Fruit fly (Drosophila melanogaster) whole organism, embryonic: ENCODE measurements around the gene Or88a.

Experiments
- Atf6 ChIP-seq: fragments of 200-800 bp; sonication (Bioruptor generic); IDR thresholded peaks from 2 replicates; pipeline ENCODE4 v1.3.6; 2022; ENCODE audit warnings: missing biosample characterization, missing genetic modification characterization
- CG10147 ChIP-seq: fragments of 200-800 bp; sonication (Bioruptor generic); optimal IDR thresholded peaks from 2 replicates; lab custom pipeline; 2019; ENCODE audit warnings: missing biosample characterization, mild to moderate bottlenecking, missing genetic modification characterization, moderate library complexity
- CG10321 ChIP-seq: fragments of 200-800 bp; sonication (Bioruptor generic); IDR thresholded peaks from 2 replicates; pipeline ENCODE4 v1.3.6; 2022; ENCODE audit warnings: missing biosample characterization, missing genetic modification characterization
- CG10431 ChIP-seq: fragments of 200-800 bp; sonication (Bioruptor generic); optimal IDR thresholded peaks from 3 replicates; lab custom pipeline; 2018; ENCODE audit warnings: missing biosample characterization, mild to moderate bottlenecking, missing genetic modification characterization
- CG11456 ChIP-seq: fragments of 200-800 bp; sonication (Bioruptor generic); IDR thresholded peaks from 3 replicates; pipeline ENCODE4 v1.3.6; 2022; ENCODE audit warnings: missing biosample characterization, missing genetic modification characterization
- CG12659 ChIP-seq: fragments of 200-800 bp; sonication (Bioruptor generic); optimal IDR thresholded peaks from 3 replicates; lab custom pipeline; 2017; ENCODE audit warnings: mild to moderate bottlenecking, missing biosample characterization, missing genetic modification reagents, missing genetic modification characterization
- CG12744 ChIP-seq: fragments of 200-800 bp; sonication (Bioruptor generic); optimal IDR thresholded peaks from 2 replicates; lab custom pipeline; 2016; ENCODE audit warnings: missing biosample characterization, missing genetic modification characterization
- CG14710 ChIP-seq: fragments of 200-800 bp; sonication (Bioruptor generic); optimal IDR thresholded peaks from 3 replicates; lab custom pipeline; 2019; ENCODE audit warnings: missing biosample characterization, mild to moderate bottlenecking, missing genetic modification characterization, moderate library complexity
- CG18599 ChIP-seq: fragments of 200-800 bp; sonication (Bioruptor generic); optimal IDR thresholded peaks from 3 replicates; lab custom pipeline; 2017; ENCODE audit warnings: missing biosample characterization, missing genetic modification characterization, mild to moderate bottlenecking, moderate library complexity, missing genetic modification reagents
- CG2875 ChIP-seq: fragments of 200-800 bp; sonication (Bioruptor generic); optimal IDR thresholded peaks from 2 replicates; lab custom pipeline; 2017; ENCODE audit warnings: missing biosample characterization, mild to moderate bottlenecking, missing genetic modification characterization, missing genetic modification reagents
- CG30020 ChIP-seq: fragments of 200-800 bp; optimal IDR thresholded peaks from 2 replicates; lab custom pipeline; 2019; ENCODE audit warnings: missing biosample characterization, mild to moderate bottlenecking, missing genetic modification characterization, moderate library complexity
- CG34422 ChIP-seq: fragments of 200-800 bp; sonication (Bioruptor generic); IDR thresholded peaks from 3 replicates; pipeline ENCODE4 v1.3.6; 2022; ENCODE audit warnings: missing biosample characterization, missing genetic modification characterization
- CG5245 ChIP-seq: fragments of 200-800 bp; sonication (Bioruptor generic); optimal IDR thresholded peaks from 3 replicates; lab custom pipeline; 2016; ENCODE audit warnings: missing biosample characterization, missing genetic modification characterization
- CG7271 ChIP-seq: fragments of 200-800 bp; sonication (Bioruptor generic); optimal IDR thresholded peaks from 2 replicates; lab custom pipeline; 2018; ENCODE audit warnings: missing biosample characterization, mild to moderate bottlenecking, missing genetic modification characterization, moderate library complexity
- CG7745 ChIP-seq: fragments of 200-800 bp; sonication (Bioruptor generic); optimal IDR thresholded peaks from 2 replicates; lab custom pipeline; 2018; ENCODE audit warnings: missing biosample characterization, mild to moderate bottlenecking, missing genetic modification characterization, moderate library complexity
- CG8281 ChIP-seq: fragments of 200-800 bp; sonication (Bioruptor generic); optimal IDR thresholded peaks from 2 replicates; lab custom pipeline; 2018; ENCODE audit warnings: missing biosample characterization, mild to moderate bottlenecking, missing genetic modification characterization, moderate library complexity
- CoRest ChIP-seq: fragments of 200-800 bp; sonication (Bioruptor generic); optimal IDR thresholded peaks from 3 replicates; lab custom pipeline; 2018; ENCODE audit warnings: missing biosample characterization, mild to moderate bottlenecking, missing genetic modification characterization, moderate library complexity
- CrebB ChIP-seq: fragments of 200-800 bp; sonication (Bioruptor generic); optimal IDR thresholded peaks from 3 replicates; lab custom pipeline; 2018; ENCODE audit warnings: missing biosample characterization, mild to moderate bottlenecking, missing genetic modification characterization
- Dad ChIP-seq: fragments of 200-800 bp; sonication (Bioruptor generic); optimal IDR thresholded peaks from 3 replicates; lab custom pipeline; 2016; ENCODE audit warnings: missing biosample characterization, missing genetic modification characterization
- Dp ChIP-seq: fragments of 200-800 bp; sonication (Bioruptor generic); optimal IDR thresholded peaks from 2 replicates; lab custom pipeline; 2018; ENCODE audit warnings: missing biosample characterization, mild to moderate bottlenecking, missing genetic modification characterization, moderate library complexity
- Ets65A ChIP-seq: fragments of 200-800 bp; sonication (Bioruptor generic); peaks from one replicate; lab custom pipeline; 2016; ENCODE audit warnings: missing biosample characterization, missing genetic modification characterization
- HHEX ChIP-seq: fragments of 200-800 bp; sonication (Bioruptor generic); optimal IDR thresholded peaks from 3 replicates; lab custom pipeline; 2017; ENCODE audit warnings: missing biosample characterization, mild to moderate bottlenecking, missing genetic modification characterization, missing genetic modification reagents
- HLH3B ChIP-seq: fragments of 200-800 bp; sonication (Bioruptor generic); IDR thresholded peaks from 2 replicates; pipeline ENCODE4 v1.3.6; 2022; ENCODE audit warnings: missing biosample characterization, missing genetic modification characterization
- Hand ChIP-seq: fragments of 200-800 bp; sonication (Bioruptor generic); optimal IDR thresholded peaks from 2 replicates; lab custom pipeline; 2017; ENCODE audit warnings: mild to moderate bottlenecking, missing biosample characterization, missing genetic modification reagents, missing genetic modification characterization
- Hr51 ChIP-seq, 2 experiments: fragments of 200-800 bp; sonication (Bioruptor generic); optimal IDR thresholded peaks; 2 replicates in 1 of 2; 3 replicates in 1 of 2; lab custom pipeline; 2016 to 2018; ENCODE audit warnings: missing biosample characterization in 2 of 2, missing genetic modification characterization in 2 of 2, mild to moderate bottlenecking in 1 of 2, moderate library complexity in 1 of 2
- Meics ChIP-seq: fragments of 200-800 bp; sonication (Bioruptor generic); optimal IDR thresholded peaks from 2 replicates; lab custom pipeline; 2017; ENCODE audit warnings: missing biosample characterization, mild to moderate bottlenecking, missing genetic modification characterization
- Rfx ChIP-seq: fragments of 200-800 bp; sonication (Bioruptor generic); IDR thresholded peaks from 2 replicates; pipeline ENCODE4 v1.3.6; 2022; ENCODE audit warnings: missing biosample characterization, missing genetic modification characterization
- Vsx1 ChIP-seq: fragments of 200-800 bp; sonication (Bioruptor generic); optimal IDR thresholded peaks from 2 replicates; lab custom pipeline; 2017; ENCODE audit warnings: missing biosample characterization, mild to moderate bottlenecking, missing genetic modification characterization, missing genetic modification reagents
- ac ChIP-seq: fragments of 200-800 bp; sonication (Bioruptor generic); optimal IDR thresholded peaks from 3 replicates; lab custom pipeline; 2017; ENCODE audit warnings: missing biosample characterization, mild to moderate bottlenecking, missing genetic modification characterization
- amos ChIP-seq: fragments of 200-800 bp; sonication (Bioruptor generic); IDR thresholded peaks from 2 replicates; pipeline ENCODE4 v1.3.6; 2022; ENCODE audit warnings: missing biosample characterization, missing genetic modification characterization; ENCODE audit not compliant: partially characterized antibody
- br ChIP-seq: fragments of >200 bp; optimal IDR thresholded peaks from 2 replicates; lab custom pipeline; 2017
- bsh ChIP-seq, 2 experiments: fragments of 200-800 bp; sonication (Bioruptor generic); optimal IDR thresholded peaks; 2 replicates each; lab custom pipeline; 2017 to 2018; ENCODE audit warnings: mild to moderate bottlenecking in 2 of 2, missing biosample characterization in 2 of 2, missing genetic modification characterization in 2 of 2, moderate library complexity in 1 of 2
- caup ChIP-seq: fragments of 200-800 bp; sonication (Bioruptor generic); optimal IDR thresholded peaks from 3 replicates; lab custom pipeline; 2017; ENCODE audit warnings: missing biosample characterization, mild to moderate bottlenecking, missing genetic modification characterization, moderate library complexity; ENCODE audit not compliant: severe bottlenecking
- ci ChIP-seq: fragments of 200-800 bp; sonication (Bioruptor generic); IDR thresholded peaks from 3 replicates; pipeline ENCODE4 v1.3.6; 2022; ENCODE audit warnings: missing biosample characterization, missing genetic modification characterization
- dmrt99B ChIP-seq: fragments of 200-800 bp; sonication (Bioruptor generic); optimal IDR thresholded peaks from 2 replicates; lab custom pipeline; 2018; ENCODE audit warnings: missing biosample characterization, mild to moderate bottlenecking, missing genetic modification characterization, moderate library complexity
- dpn ChIP-seq, 2 experiments: fragments of 200-800 bp; sonication (Bioruptor generic); optimal IDR thresholded peaks; 3 replicates each; lab custom pipeline; 2016; ENCODE audit warnings: missing biosample characterization in 2 of 2, missing genetic modification characterization in 2 of 2
- fd102C ChIP-seq: fragments of 200-800 bp; sonication (Bioruptor generic); optimal IDR thresholded peaks from 2 replicates; lab custom pipeline; 2018; ENCODE audit warnings: missing biosample characterization, mild to moderate bottlenecking, missing genetic modification characterization, moderate library complexity
- fd96Cb ChIP-seq: fragments of 200-800 bp; sonication (Bioruptor generic); optimal IDR thresholded peaks from 2 replicates; lab custom pipeline; 2018; ENCODE audit warnings: missing biosample characterization, mild to moderate bottlenecking, missing genetic modification characterization, moderate library complexity
- fru ChIP-seq: fragments of >200 bp; optimal IDR thresholded peaks from 2 replicates; lab custom pipeline; 2017
- gsb ChIP-seq: fragments of 200-800 bp; sonication (Bioruptor generic); IDR thresholded peaks from 2 replicates; pipeline ENCODE4 v1.3.6; 2022; ENCODE audit warnings: missing biosample characterization, missing genetic modification characterization
- luna ChIP-seq: fragments of 200-800 bp; sonication (Bioruptor generic); optimal IDR thresholded peaks from 2 replicates; lab custom pipeline; 2016; ENCODE audit warnings: missing biosample characterization, missing genetic modification characterization
- otp ChIP-seq: fragments of 200-800 bp; sonication (Bioruptor generic); IDR thresholded peaks from 3 replicates; pipeline ENCODE4, ENCODE4 v1.3.6; 2022; ENCODE audit warnings: missing biosample characterization, missing genetic modification characterization
- pita ChIP-seq: fragments of 200-800 bp; sonication (Bioruptor generic); optimal IDR thresholded peaks from 2 replicates; lab custom pipeline; 2017; ENCODE audit warnings: missing biosample characterization, mild to moderate bottlenecking, missing genetic modification characterization
- salm ChIP-seq: fragments of 200-800 bp; sonication (Bioruptor generic); optimal IDR thresholded peaks from 2 replicates; lab custom pipeline; 2018; ENCODE audit warnings: missing biosample characterization, mild to moderate bottlenecking, missing genetic modification characterization
- scrt ChIP-seq: fragments of 200-800 bp; sonication (Bioruptor generic); optimal IDR thresholded peaks from 2 replicates; lab custom pipeline; 2018; ENCODE audit warnings: missing biosample characterization, mild to moderate bottlenecking, missing genetic modification characterization, moderate library complexity
- sisA ChIP-seq: fragments of 200-800 bp; sonication (Bioruptor generic); IDR thresholded peaks from 2 replicates; pipeline ENCODE4 v1.3.6; 2022; ENCODE audit warnings: missing biosample characterization, missing genetic modification characterization
- slou ChIP-seq: fragments of 200-800 bp; sonication (Bioruptor generic); optimal IDR thresholded peaks from 3 replicates; lab custom pipeline; 2016; ENCODE audit warnings: missing biosample characterization, missing genetic modification characterization
- sob ChIP-seq: fragments of 200-800 bp; sonication (Bioruptor generic); IDR thresholded peaks from 2 replicates; pipeline ENCODE4 v1.3.6; 2022; ENCODE audit warnings: missing biosample characterization, missing genetic modification characterization
- sug ChIP-seq: fragments of 200-800 bp; optimal IDR thresholded peaks from 2 replicates; lab custom pipeline; 2019; ENCODE audit warnings: missing biosample characterization, mild to moderate bottlenecking, missing genetic modification characterization, moderate library complexity
- vvl ChIP-seq: fragments of 200-800 bp; sonication (Bioruptor generic); IDR thresholded peaks from 2 replicates; pipeline ENCODE4 v1.3.6; 2022; ENCODE audit warnings: missing biosample characterization, missing genetic modification characterization

Gene Or88a

DNA sequence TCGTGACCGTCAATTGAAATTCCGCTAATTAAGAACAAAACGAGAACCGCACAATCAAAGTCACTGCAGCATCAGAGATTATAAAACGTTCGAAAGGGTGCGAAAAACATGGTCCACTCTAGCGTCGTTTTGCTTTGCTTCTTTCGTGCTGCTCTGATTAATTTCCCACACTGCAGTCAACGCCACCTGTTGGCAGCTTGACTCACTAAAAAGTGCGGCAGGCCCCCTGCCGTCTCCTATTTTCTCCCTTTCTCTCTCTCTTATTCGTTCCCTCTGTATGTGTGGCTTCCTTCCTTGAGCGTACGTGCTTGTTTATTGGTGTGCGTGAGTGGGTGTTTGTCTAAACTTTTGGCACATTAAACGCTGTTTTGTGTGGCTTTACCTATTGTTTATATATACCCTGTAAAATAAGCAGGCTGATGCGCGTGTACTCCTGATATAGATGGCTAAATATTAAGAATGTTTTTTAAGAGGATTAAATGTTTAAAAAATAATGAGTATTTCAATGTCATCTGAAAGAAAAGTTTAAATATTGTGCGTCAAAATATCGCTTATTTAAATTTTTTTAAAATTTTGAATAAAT lies 10.6 kb upstream of the Or88a start (continued):
- TF ChIP-seq otp (GFP tag; lab: Robert Waterston, UW) (0 out of 3 replicates have a peak, but pooled peaks have one; percentile 30), slou (GFP tag; lab: Kevin White, UChicago) (no peak), fd102C (no peak), ac (no peak), CG5245 (no peak), caup (no peak), Meics (GFP tag; lab: Kevin White, UChicago) (no peak), Hand (GFP tag; lab: Kevin White, UChicago) (no peak), vvl (peak; percentile 39), sob (GFP tag; lab: Robert Waterston, UW) (0 out of 2 replicates have a peak, but pooled peaks have one; percentile 20), sisA (GFP tag; lab: Robert Waterston, UW) (no peak), salm (tag; lab: Kevin White, UChicago) (no peak), CrebB (tag; lab: Kevin White, UChicago) (no peak), CG10431 (GFP tag; lab: Kevin White, UChicago) (no peak), CG10321 (no peak), CG14710 (tag; lab: Kevin White, UChicago) (no peak), pita (GFP tag; lab: Kevin White, UChicago) (no peak), br (lab: Kevin White, UChicago) (no peak), Dp (no peak), CG18599 (GFP tag; lab: Kevin White, UChicago) (peak; percentile 8), Vsx1 (GFP tag; lab: Kevin White, UChicago) (no peak), CG7271 (tag; lab: Kevin White, UChicago) (no peak), CG7745 (tag; lab: Kevin White, UChicago) (no peak), Dad (no peak), bsh (GFP tag; optimal IDR thresholded peaks at IDR 0.05; lab: Kevin White, UChicago) (no peak), CG34422 (no peak), Rfx (GFP tag; lab: Robert Waterston, UW) (peak; percentile 42), CG10147 (GFP tag; lab: Kevin White, UChicago) (no peak), Hr51 (GFP tag; optimal IDR thresholded peaks at IDR 0.05; lab: Kevin White, UChicago) (no peak), CG12744 (peak; percentile 17), amos (GFP tag; lab: Robert Waterston, UW) (no peak), fru (lab: Kevin White, UChicago) (no peak), Ets65A (GFP tag; lab: Kevin White, UChicago) (peak; percentile 8), gsb (GFP tag; lab: Robert Waterston, UW) (0 out of 2 replicates have a peak, but pooled peaks have one; percentile 19), CG11456 (GFP tag; lab: Robert Waterston, UW) (peak; percentile 60; the same call in 1 of the 3 replicates), CG30020 (tag; lab: Kevin White, UChicago) (no peak), CG12659 (GFP tag; lab: Kevin White, UChicago) (peak; percentile 16), fd96Cb (tag; lab: Kevin White, UChicago) (no peak), dmrt99B (tag; lab: Kevin White, UChicago) (peak; percentile 29), HLH3B (GFP tag; lab: Robert Waterston, UW) (no peak), scrt (GFP tag; lab: Kevin White, UChicago) (peak; percentile 51), ci (GFP tag; lab: Robert Waterston, UW) (peak; percentile 60; the same call in 2 of the 3 replicates), luna (no peak), Atf6 (GFP tag; lab: Robert Waterston, UW) (0 out of 2 replicates have a peak, but pooled peaks have one; percentile 7), CG2875 (GFP tag; lab: Kevin White, UChicago) (no peak), HHEX (GFP tag; lab: Kevin White, UChicago) (peak; percentile 10), dpn (GFP tag; optimal IDR thresholded peaks at IDR 0.05; lab: Kevin White, UChicago) (no peak), sug (tag; lab: Kevin White, UChicago) (peak; percentile 21), CG8281 (tag; lab: Kevin White, UChicago) (no peak), CoRest (tag; lab: Kevin White, UChicago) (peak; percentile 32)
